Fruit fly (Drosophila melanogaster) whole organism, embryonic: ENCODE data around the gene caz.

Source experiments
- Atf-2 ChIP-seq: fragments of 200-800 bp; sonication (Bioruptor generic); optimal IDR thresholded peaks from 2 replicates; lab custom pipeline; 2016; ENCODE audit warnings: missing biosample characterization, missing genetic modification characterization
- Awh ChIP-seq: fragments of 200-800 bp; sonication (Bioruptor generic); IDR thresholded peaks from 2 replicates; pipeline ENCODE4, ENCODE4 v1.3.6; 2022; ENCODE audit warnings: missing biosample characterization, missing genetic modification characterization
- C15 ChIP-seq: fragments of 200-800 bp; sonication (Bioruptor generic); IDR thresholded peaks from 3 replicates; pipeline ENCODE4 v1.3.6; 2022; ENCODE audit warnings: missing biosample characterization, missing genetic modification characterization
- CG10979 ChIP-seq: fragments of 200-800 bp; sonication (Bioruptor generic); optimal IDR thresholded peaks from 2 replicates; lab custom pipeline; 2018; ENCODE audit warnings: missing biosample characterization, mild to moderate bottlenecking, missing genetic modification characterization, moderate library complexity
- CG11560 ChIP-seq: fragments of 200-800 bp; sonication (Bioruptor generic); IDR thresholded peaks from 3 replicates; pipeline ENCODE4 v1.3.6; 2022; ENCODE audit warnings: missing biosample characterization, missing genetic modification characterization
- CG11695 ChIP-seq: fragments of 200-800 bp; sonication (Bioruptor generic); IDR thresholded peaks from 3 replicates; pipeline ENCODE4 v1.3.6; 2022; ENCODE audit warnings: missing biosample characterization, missing genetic modification characterization
- CG11696 ChIP-seq: fragments of 200-800 bp; sonication (Bioruptor generic); IDR thresholded peaks from 2 replicates; pipeline ENCODE4 v1.3.6; 2022; ENCODE audit warnings: missing biosample characterization, missing genetic modification characterization
- CG12071 ChIP-seq: fragments of 200-800 bp; sonication (Bioruptor generic); optimal IDR thresholded peaks from 3 replicates; lab custom pipeline; 2018; ENCODE audit warnings: missing biosample characterization, mild to moderate bottlenecking, missing genetic modification characterization
- CG12299 ChIP-seq: fragments of 200-800 bp; sonication (Bioruptor generic); optimal IDR thresholded peaks from 2 replicates; lab custom pipeline; 2018; ENCODE audit warnings: missing biosample characterization, mild to moderate bottlenecking, missing genetic modification characterization
- CG14667 ChIP-seq: fragments of 200-800 bp; sonication (Bioruptor generic); IDR thresholded peaks from 2 replicates; pipeline ENCODE4 v1.3.6; 2022; ENCODE audit warnings: missing biosample characterization, missing genetic modification characterization
- CG15601 ChIP-seq: fragments of 200-800 bp; sonication (Bioruptor generic); optimal IDR thresholded peaks from 3 replicates; lab custom pipeline; 2019; ENCODE audit warnings: missing biosample characterization, mild to moderate bottlenecking, missing genetic modification characterization, moderate library complexity
- CG2129 ChIP-seq: fragments of 200-800 bp; sonication (Bioruptor generic); IDR thresholded peaks from 2 replicates; pipeline ENCODE4 v1.3.6; 2022; ENCODE audit warnings: missing biosample characterization, missing genetic modification characterization; ENCODE audit not compliant: partially characterized antibody
- CG2199 ChIP-seq: fragments of 200-800 bp; sonication (Bioruptor generic); IDR thresholded peaks from 3 replicates; pipeline ENCODE4 v1.3.6; 2022; ENCODE audit warnings: missing biosample characterization, missing genetic modification characterization
- CG43689 ChIP-seq: fragments of 200-800 bp; sonication (Bioruptor generic); IDR thresholded peaks from 2 replicates; pipeline ENCODE4 v1.3.6; 2022; ENCODE audit warnings: missing biosample characterization, missing genetic modification characterization
- CG4707 ChIP-seq: fragments of 200-800 bp; sonication (Bioruptor generic); optimal IDR thresholded peaks from 2 replicates; lab custom pipeline; 2018; ENCODE audit warnings: missing biosample characterization, mild to moderate bottlenecking, missing genetic modification characterization, moderate library complexity
- CG6175 ChIP-seq: fragments of 200-800 bp; sonication (Bioruptor generic); IDR thresholded peaks from 3 replicates; pipeline ENCODE4 v1.3.6; 2022; ENCODE audit warnings: missing biosample characterization, missing genetic modification characterization
- CG6254 ChIP-seq: fragments of 200-800 bp; sonication (Bioruptor generic); optimal IDR thresholded peaks from 3 replicates; lab custom pipeline; 2017; ENCODE audit warnings: mild to moderate bottlenecking, missing biosample characterization, missing genetic modification reagents, missing genetic modification characterization
- CG7271 ChIP-seq: fragments of 200-800 bp; sonication (Bioruptor generic); optimal IDR thresholded peaks from 2 replicates; lab custom pipeline; 2018; ENCODE audit warnings: missing biosample characterization, mild to moderate bottlenecking, missing genetic modification characterization, moderate library complexity
- CG7745 ChIP-seq: fragments of 200-800 bp; sonication (Bioruptor generic); optimal IDR thresholded peaks from 2 replicates; lab custom pipeline; 2018; ENCODE audit warnings: missing biosample characterization, mild to moderate bottlenecking, missing genetic modification characterization, moderate library complexity
- CG9797 ChIP-seq: fragments of 200-800 bp; sonication (Bioruptor generic); optimal IDR thresholded peaks from 3 replicates; lab custom pipeline; 2018; ENCODE audit warnings: missing biosample characterization, mild to moderate bottlenecking, missing genetic modification characterization
- CG9817 ChIP-seq: fragments of 200-800 bp; sonication (Bioruptor generic); optimal IDR thresholded peaks from 2 replicates; lab custom pipeline; 2018; ENCODE audit warnings: missing biosample characterization, mild to moderate bottlenecking, missing genetic modification characterization, moderate library complexity
- Dip3 ChIP-seq: fragments of 200-800 bp; sonication (Bioruptor generic); optimal IDR thresholded peaks from 3 replicates; lab custom pipeline; 2016; ENCODE audit warnings: missing biosample characterization, missing genetic modification characterization
- Doc2 ChIP-seq: fragments of 200-800 bp; sonication (Bioruptor generic); IDR thresholded peaks from 2 replicates; pipeline ENCODE4 v1.3.6; 2022; ENCODE audit warnings: missing biosample characterization, missing genetic modification characterization
- Eip74EF ChIP-seq, 2 experiments: fragments of 200-800 bp in 1 of 2; fragments of >200 bp in 1 of 2; sonication (Bioruptor generic) in 1 of 2; optimal IDR thresholded peaks; 2 replicates each; lab custom pipeline; 2017 to 2019; ENCODE audit warnings: missing biosample characterization in 2 of 2, missing genetic modification characterization in 2 of 2, mild to moderate bottlenecking in 1 of 2, moderate library complexity in 1 of 2
- GATAe ChIP-seq: fragments of 200-800 bp; sonication (Bioruptor generic); conservative IDR thresholded peaks from 2 replicates; pipeline ENCODE4 v1.3.6; 2022; ENCODE audit warnings: missing biosample characterization, missing genetic modification characterization
- H15 ChIP-seq: fragments of 200-800 bp; sonication (Bioruptor generic); IDR thresholded peaks from 3 replicates; pipeline ENCODE4 v1.3.6; 2022; ENCODE audit warnings: missing biosample characterization, missing genetic modification characterization
- HLH54F ChIP-seq: fragments of 200-800 bp; sonication (Bioruptor generic); optimal IDR thresholded peaks from 3 replicates; lab custom pipeline; 2016; ENCODE audit warnings: missing biosample characterization, missing genetic modification characterization
- HmgD ChIP-seq: fragments of 200-800 bp; sonication (Bioruptor generic); optimal IDR thresholded peaks from 3 replicates; lab custom pipeline; 2016; ENCODE audit warnings: missing biosample characterization, missing genetic modification characterization
- Hr3 ChIP-seq: fragments of 200-800 bp; sonication (Bioruptor generic); optimal IDR thresholded peaks from 3 replicates; lab custom pipeline; 2016; ENCODE audit warnings: missing biosample characterization, missing genetic modification characterization
- MTF-1 ChIP-seq: fragments of 200-800 bp; sonication (Bioruptor generic); optimal IDR thresholded peaks from 2 replicates; lab custom pipeline; 2018; ENCODE audit warnings: missing biosample characterization, mild to moderate bottlenecking, missing genetic modification characterization, borderline replicate concordance
- Usf ChIP-seq: fragments of 200-800 bp; sonication (Bioruptor generic); optimal IDR thresholded peaks from 2 replicates; lab custom pipeline; 2017; ENCODE audit warnings: missing genotype, missing biosample characterization, missing genetic modification characterization
- Xrp1 ChIP-seq: fragments of 200-800 bp; sonication (Bioruptor generic); IDR thresholded peaks from 2 replicates; pipeline ENCODE4 v1.3.6; 2022; ENCODE audit warnings: missing biosample characterization, missing genetic modification characterization
- abd-A ChIP-seq: fragments of 200-800 bp; sonication (Bioruptor generic); optimal IDR thresholded peaks from 3 replicates; lab custom pipeline; 2019; ENCODE audit warnings: missing biosample characterization, mild to moderate bottlenecking, missing genetic modification characterization, moderate library complexity
- bigmax ChIP-seq: fragments of 200-800 bp; sonication (Bioruptor generic); optimal IDR thresholded peaks from 2 replicates; lab custom pipeline; 2018; ENCODE audit warnings: missing biosample characterization, mild to moderate bottlenecking, missing genetic modification characterization
- btn ChIP-seq: fragments of 200-800 bp; sonication (Bioruptor generic); optimal IDR thresholded peaks from 2 replicates; lab custom pipeline; 2016; ENCODE audit warnings: missing biosample characterization, missing genetic modification characterization
- chm ChIP-seq: fragments of 200-800 bp; sonication (Bioruptor generic); IDR thresholded peaks from 2 replicates; pipeline ENCODE4 v1.3.6; 2022; ENCODE audit warnings: missing biosample characterization, missing genetic modification characterization
- da ChIP-seq: fragments of 200-800 bp; sonication (Bioruptor generic); optimal IDR thresholded peaks from 2 replicates; lab custom pipeline; 2016; ENCODE audit warnings: missing biosample characterization, missing genetic modification characterization
- eve ChIP-seq, 2 experiments: fragments of >200 bp; optimal IDR thresholded peaks; 2 replicates each; lab custom pipeline; 2017; ENCODE audit warnings: missing biosample characterization in 2 of 2, missing genetic modification characterization in 2 of 2
- fd96Cb ChIP-seq: fragments of 200-800 bp; sonication (Bioruptor generic); optimal IDR thresholded peaks from 2 replicates; lab custom pipeline; 2018; ENCODE audit warnings: missing biosample characterization, mild to moderate bottlenecking, missing genetic modification characterization, moderate library complexity
- insv ChIP-seq, 2 experiments: fragments of 200-800 bp; sonication (Bioruptor generic); optimal IDR thresholded peaks; 3 replicates each; lab custom pipeline; 2016 to 2018; ENCODE audit warnings: missing biosample characterization in 2 of 2, missing genetic modification characterization in 2 of 2
- knrl ChIP-seq: fragments of 200-800 bp; sonication (Bioruptor generic); IDR thresholded peaks from 3 replicates; pipeline ENCODE4 v1.3.6; 2022; ENCODE audit warnings: missing biosample characterization, missing genetic modification characterization; ENCODE audit not compliant: partially characterized antibody
- lmd ChIP-seq: fragments of 200-800 bp; sonication (Bioruptor generic); IDR thresholded peaks from 2 replicates; pipeline ENCODE4 v1.3.6; 2022; ENCODE audit warnings: missing biosample characterization, missing genetic modification characterization
- mld ChIP-seq: fragments of 200-800 bp; sonication (Bioruptor generic); IDR thresholded peaks from 3 replicates; pipeline ENCODE4 v1.3.6; 2022; ENCODE audit warnings: missing biosample characterization, missing genetic modification characterization; ENCODE audit not compliant: partially characterized antibody
- nerfin-1 ChIP-seq: fragments of 200-800 bp; sonication (Bioruptor generic); optimal IDR thresholded peaks from 3 replicates; lab custom pipeline; 2019; ENCODE audit warnings: missing biosample characterization, mild to moderate bottlenecking, missing genetic modification characterization, moderate library complexity
- odd ChIP-seq: fragments of 200-800 bp; sonication (Bioruptor generic); optimal IDR thresholded peaks from 2 replicates; lab custom pipeline; 2017; ENCODE audit warnings: missing biosample characterization, mild to moderate bottlenecking, missing genetic modification characterization
- onecut ChIP-seq: fragments of 200-800 bp; sonication (Bioruptor generic); IDR thresholded peaks from 2 replicates; pipeline ENCODE4 v1.3.6; 2022; ENCODE audit warnings: missing biosample characterization, missing genetic modification characterization
- scrt ChIP-seq: fragments of 200-800 bp; sonication (Bioruptor generic); optimal IDR thresholded peaks from 2 replicates; lab custom pipeline; 2018; ENCODE audit warnings: missing biosample characterization, mild to moderate bottlenecking, missing genetic modification characterization, moderate library complexity
- seq ChIP-seq: fragments of 200-800 bp; sonication (Bioruptor generic); IDR thresholded peaks from 2 replicates; pipeline ENCODE4 v1.3.6; 2022; ENCODE audit warnings: missing biosample characterization, missing genetic modification characterization
- slou ChIP-seq: fragments of 200-800 bp; sonication (Bioruptor generic); optimal IDR thresholded peaks from 3 replicates; lab custom pipeline; 2016; ENCODE audit warnings: missing biosample characterization, missing genetic modification characterization
- unc-4 ChIP-seq: fragments of 200-800 bp; sonication (Bioruptor generic); IDR thresholded peaks from 2 replicates; pipeline ENCODE4 v1.3.6; 2022; ENCODE audit warnings: missing biosample characterization, missing genetic modification characterization; ENCODE audit not compliant: partially characterized antibody

caz gene

DNA sequence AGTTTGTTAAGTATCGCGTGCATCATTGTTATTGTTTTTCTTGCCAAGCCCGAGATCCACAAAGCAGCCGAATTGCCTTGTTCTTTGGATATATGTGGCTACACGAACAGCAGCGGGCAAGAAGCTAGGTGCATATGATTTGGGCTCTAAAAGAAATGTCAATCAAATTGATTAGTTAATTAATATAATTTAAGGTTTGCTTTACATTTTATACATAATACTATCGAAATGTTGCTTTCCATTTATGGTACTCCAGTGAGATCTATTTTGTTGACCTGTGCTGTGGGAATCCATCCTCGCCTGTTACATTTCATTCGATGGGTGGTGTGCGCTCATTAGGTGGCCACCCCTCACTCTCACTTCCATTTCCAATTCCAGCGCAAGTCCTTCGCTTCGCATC, 25.2 kb upstream of the caz start (continued):
- TF ChIP-seq nerfin-1 (tag; lab: Kevin White, UChicago), result peak; percentile 75
- TF ChIP-seq CG11695 (GFP tag; lab: Robert Waterston, UW), result peak; percentile 78
- TF ChIP-seq Atf-2, result no peak
- TF ChIP-seq insv (GFP tag; optimal IDR thresholded peaks at IDR 0.05; lab: Kevin White, UChicago), result no peak
- TF ChIP-seq CG11696 (GFP tag; lab: Robert Waterston, UW), result peak; percentile 88
- TF ChIP-seq btn (GFP tag; lab: Kevin White, UChicago), result peak; percentile 28
- TF ChIP-seq CG2129, result no peak
- no peak for TF ChIP-seq CG43689 (GFP tag; lab: Robert Waterston, UW)
- no peak for TF ChIP-seq da (GFP tag; lab: Kevin White, UChicago)
- TF ChIP-seq unc-4 (GFP tag; lab: Robert Waterston, UW), result no peak
- TF ChIP-seq onecut (GFP tag; lab: Robert Waterston, UW), result peak; percentile 79
- peak; percentile 74 for TF ChIP-seq scrt (GFP tag; lab: Kevin White, UChicago)
- peak; percentile 20 for TF ChIP-seq MTF-1 (GFP tag; lab: Kevin White, UChicago)
- no peak for TF ChIP-seq CG6175 (GFP tag; lab: Robert Waterston, UW)
- peak; percentile 28 for TF ChIP-seq Dip3 (GFP tag; lab: Kevin White, UChicago)
- no peak for TF ChIP-seq CG7745 (tag; lab: Kevin White, UChicago)
- peak; percentile 72 for TF ChIP-seq CG6254 (GFP tag; lab: Kevin White, UChicago)
- 0 out of 3 replicates have a peak, but pooled peaks have one; percentile 13 for TF ChIP-seq C15 (GFP tag; lab: Robert Waterston, UW)
- peak; percentile 70 for TF ChIP-seq chm (GFP tag; lab: Robert Waterston, UW)
- peak; percentile 50 for TF ChIP-seq abd-A
- no peak for TF ChIP-seq HmgD (GFP tag; lab: Kevin White, UChicago)
- peak; percentile 66 for TF ChIP-seq Hr3 (GFP tag; lab: Kevin White, UChicago)
- TF ChIP-seq slou (GFP tag; lab: Kevin White, UChicago), result peak; percentile 67
- TF ChIP-seq CG9797 (GFP tag; lab: Kevin White, UChicago), result no peak
- 0 out of 3 replicates have a peak, but pooled peaks have one; percentile 56 for TF ChIP-seq CG2199 (GFP tag; lab: Robert Waterston, UW)
- peak; percentile 88 for TF ChIP-seq Xrp1 (GFP tag; lab: Robert Waterston, UW)
- peak; percentile 86 for TF ChIP-seq Awh (GFP tag; lab: Robert Waterston, UW)
- peak; percentile 68 for TF ChIP-seq CG15601
- TF ChIP-seq eve (GFP tag; optimal IDR thresholded peaks at IDR 0.05; lab: Kevin White, UChicago), result no peak
- TF ChIP-seq HLH54F (GFP tag; lab: Kevin White, UChicago), result peak; percentile 19
- TF ChIP-seq mld (GFP tag; lab: Robert Waterston, UW), result no peak
- peak; percentile 53 for TF ChIP-seq CG4707 (GFP tag; lab: Kevin White, UChicago)
- peak; percentile 66 for TF ChIP-seq CG12299 (tag; lab: Kevin White, UChicago)
- TF ChIP-seq fd96Cb (tag; lab: Kevin White, UChicago), result peak; percentile 78
- peak; percentile 29 for TF ChIP-seq CG7271 (tag; lab: Kevin White, UChicago)
- no peak for TF ChIP-seq knrl (GFP tag; lab: Robert Waterston, UW)
- no peak for TF ChIP-seq Doc2 (GFP tag; lab: Robert Waterston, UW)
- TF ChIP-seq CG9817, result peak; percentile 76
- peak in 1 of 2 experiments; percentile 64 for TF ChIP-seq Eip74EF (GFP tag; optimal IDR thresholded peaks at IDR 0.05; lab: Kevin White, UChicago)
- peak; percentile 44; the same call in 1 of the 3 replicates for TF ChIP-seq CG11560 (tag; lab: Robert Waterston, UW)
- TF ChIP-seq lmd (GFP tag; lab: Robert Waterston, UW), result peak; percentile 80
- no peak; the same call in 1 of the 2 replicates for TF ChIP-seq GATAe (GFP tag; lab: Robert Waterston, UW)
- peak; percentile 84 for TF ChIP-seq CG10979 (tag; lab: Kevin White, UChicago)
- TF ChIP-seq odd (GFP tag; lab: Kevin White, UChicago), result peak; percentile 62
- peak; percentile 60 for TF ChIP-seq CG14667 (GFP tag; lab: Robert Waterston, UW)
- peak; percentile 4 for TF ChIP-seq bigmax (GFP tag; lab: Kevin White, UChicago)
- TF ChIP-seq Usf (GFP tag; lab: Kevin White, UChicago), result peak; percentile 55
- peak; percentile 75; the same call in 2 of the 3 replicates for TF ChIP-seq H15 (GFP tag; lab: Robert Waterston, UW)
- TF ChIP-seq CG12071 (GFP tag; lab: Kevin White, UChicago), result peak; percentile 65
- TF ChIP-seq seq, result peak; percentile 85
